Fruit fly (Drosophila melanogaster) whole organism, embryonic: ENCODE results near the gene CG43799.
A peak's percentile ranks its signal among the peaks of the same experiment; 100 is the strongest.

Source experiments
- ATbp ChIP-seq: fragments of 200-800 bp; sonication (Bioruptor generic); optimal IDR thresholded peaks from 2 replicates; lab custom pipeline; 2017; ENCODE audit warnings: missing biosample characterization, mild to moderate bottlenecking, missing genetic modification characterization, missing genetic modification reagents
- Aef1 ChIP-seq: fragments of 200-800 bp; sonication (Bioruptor generic); IDR thresholded peaks from 3 replicates; pipeline ENCODE4 v1.3.6; 2022; ENCODE audit warnings: missing biosample characterization, missing genetic modification characterization
- CG10431 ChIP-seq: fragments of 200-800 bp; sonication (Bioruptor generic); optimal IDR thresholded peaks from 3 replicates; lab custom pipeline; 2018; ENCODE audit warnings: missing biosample characterization, mild to moderate bottlenecking, missing genetic modification characterization
- CG11504 ChIP-seq: fragments of 200-800 bp; sonication (Bioruptor generic); optimal IDR thresholded peaks from 3 replicates; lab custom pipeline; 2019; ENCODE audit warnings: missing biosample characterization, mild to moderate bottlenecking, missing genetic modification characterization, moderate library complexity
- CG12391 ChIP-seq: fragments of 200-800 bp; sonication (Bioruptor generic); optimal IDR thresholded peaks from 3 replicates; lab custom pipeline; 2018; ENCODE audit warnings: missing biosample characterization, mild to moderate bottlenecking, missing genetic modification characterization, moderate library complexity
- CG12659 ChIP-seq: fragments of 200-800 bp; sonication (Bioruptor generic); optimal IDR thresholded peaks from 3 replicates; lab custom pipeline; 2017; ENCODE audit warnings: mild to moderate bottlenecking, missing biosample characterization, missing genetic modification reagents, missing genetic modification characterization
- CG12744 ChIP-seq: fragments of 200-800 bp; sonication (Bioruptor generic); optimal IDR thresholded peaks from 2 replicates; lab custom pipeline; 2016; ENCODE audit warnings: missing biosample characterization, missing genetic modification characterization
- CG13287 ChIP-seq: fragments of 200-800 bp; sonication (Bioruptor generic); IDR thresholded peaks from 2 replicates; pipeline ENCODE4 v1.3.6; 2022; ENCODE audit warnings: missing biosample characterization, missing genetic modification characterization; ENCODE audit not compliant: partially characterized antibody
- CG13624 ChIP-seq: fragments of 200-800 bp; sonication (Bioruptor generic); optimal IDR thresholded peaks from 2 replicates; lab custom pipeline; 2016; ENCODE audit warnings: missing biosample characterization, missing genetic modification characterization
- CG14441 ChIP-seq: fragments of 200-800 bp; sonication (Bioruptor generic); IDR thresholded peaks from 2 replicates; pipeline ENCODE4 v1.3.6; 2022; ENCODE audit warnings: missing biosample characterization, missing genetic modification characterization
- CG1529 ChIP-seq: fragments of 200-800 bp; sonication (Bioruptor generic); optimal IDR thresholded peaks from 3 replicates; lab custom pipeline; 2018; ENCODE audit warnings: missing biosample characterization, missing genetic modification characterization
- CG15696 ChIP-seq: fragments of 200-800 bp; sonication (Bioruptor generic); optimal IDR thresholded peaks from 2 replicates; lab custom pipeline; 2019; ENCODE audit warnings: missing biosample characterization, mild to moderate bottlenecking, missing genetic modification characterization, moderate library complexity
- CG1603 ChIP-seq: fragments of 200-800 bp; sonication (Bioruptor generic); optimal IDR thresholded peaks from 2 replicates; lab custom pipeline; 2019; ENCODE audit warnings: missing biosample characterization, mild to moderate bottlenecking, missing genetic modification characterization, moderate library complexity
- CG16813 ChIP-seq: fragments of 200-800 bp; sonication (Bioruptor generic); IDR thresholded peaks from 3 replicates; pipeline ENCODE4 v1.3.6; 2022; ENCODE audit warnings: missing biosample characterization, missing genetic modification characterization; ENCODE audit not compliant: partially characterized antibody
- CG16815 ChIP-seq: fragments of 200-800 bp; sonication (Bioruptor generic); optimal IDR thresholded peaks from 3 replicates; lab custom pipeline; 2017; ENCODE audit warnings: missing biosample characterization, mild to moderate bottlenecking, missing genetic modification characterization
- CG17328 ChIP-seq: fragments of 200-800 bp; sonication (Bioruptor generic); IDR thresholded peaks from 2 replicates; pipeline ENCODE4 v1.3.6; 2022; ENCODE audit warnings: missing biosample characterization, missing genetic modification characterization
- CG18476 ChIP-seq: fragments of 200-800 bp; sonication (Bioruptor generic); optimal IDR thresholded peaks from 2 replicates; lab custom pipeline; 2016; ENCODE audit warnings: missing biosample characterization, mild to moderate bottlenecking, missing genetic modification characterization
- CG18764 ChIP-seq: fragments of 200-800 bp; sonication (Bioruptor generic); optimal IDR thresholded peaks from 3 replicates; lab custom pipeline; 2016; ENCODE audit warnings: missing biosample characterization, missing genetic modification characterization
- CG2712 ChIP-seq: fragments of 200-800 bp; optimal IDR thresholded peaks from 3 replicates; lab custom pipeline; 2019; ENCODE audit warnings: missing biosample characterization, mild to moderate bottlenecking, missing genetic modification characterization, moderate library complexity
- CG3065 ChIP-seq: fragments of 200-800 bp; sonication (Bioruptor generic); optimal IDR thresholded peaks from 2 replicates; lab custom pipeline; 2016; ENCODE audit warnings: missing biosample characterization, missing genetic modification characterization
- CG4730 ChIP-seq: fragments of 200-800 bp; sonication (Bioruptor generic); IDR thresholded peaks from 2 replicates; pipeline ENCODE4 v1.3.6; 2022; ENCODE audit warnings: missing biosample characterization, missing genetic modification characterization
- CG6254 ChIP-seq: fragments of 200-800 bp; sonication (Bioruptor generic); optimal IDR thresholded peaks from 3 replicates; lab custom pipeline; 2017; ENCODE audit warnings: mild to moderate bottlenecking, missing biosample characterization, missing genetic modification reagents, missing genetic modification characterization
- CG6813 ChIP-seq: fragments of 200-800 bp; sonication (Bioruptor generic); optimal IDR thresholded peaks from 2 replicates; lab custom pipeline; 2017; ENCODE audit warnings: missing biosample characterization, missing genetic modification characterization, mild to moderate bottlenecking, moderate library complexity, missing genetic modification reagents
- CG9876 ChIP-seq: fragments of 200-800 bp; sonication (Bioruptor generic); optimal IDR thresholded peaks from 2 replicates; lab custom pipeline; 2016; ENCODE audit warnings: missing biosample characterization, missing genetic modification characterization
- CkIIα-i1 ChIP-seq: fragments of 200-800 bp; sonication (Bioruptor generic); IDR thresholded peaks from 2 replicates; pipeline ENCODE4 v1.3.6; 2022; ENCODE audit warnings: missing biosample characterization, missing genetic modification characterization
- Dek ChIP-seq: fragments of 200-800 bp; sonication (Bioruptor generic); optimal IDR thresholded peaks from 3 replicates; lab custom pipeline; 2019; ENCODE audit warnings: missing biosample characterization, mild to moderate bottlenecking, missing genetic modification characterization, moderate library complexity
- E2f2 ChIP-seq: fragments of 200-800 bp; sonication (Bioruptor generic); IDR thresholded peaks from 2 replicates; pipeline ENCODE4 v1.3.6; 2022; ENCODE audit warnings: missing biosample characterization, missing genetic modification characterization
- Eip74EF ChIP-seq, 2 experiments: fragments of 200-800 bp in 1 of 2; fragments of >200 bp in 1 of 2; sonication (Bioruptor generic) in 1 of 2; optimal IDR thresholded peaks; 2 replicates each; lab custom pipeline; 2017 to 2019; ENCODE audit warnings: missing biosample characterization in 2 of 2, missing genetic modification characterization in 2 of 2, mild to moderate bottlenecking in 1 of 2, moderate library complexity in 1 of 2
- Fer1 ChIP-seq: fragments of 200-800 bp; sonication (Bioruptor generic); optimal IDR thresholded peaks from 2 replicates; lab custom pipeline; 2017; ENCODE audit warnings: missing biosample characterization, mild to moderate bottlenecking, missing genetic modification characterization
- Gsc ChIP-seq: fragments of 200-800 bp; sonication (Bioruptor generic); IDR thresholded peaks from 2 replicates; pipeline ENCODE4 v1.3.6; 2022; ENCODE audit warnings: missing biosample characterization, missing genetic modification characterization
- Nf-YC ChIP-seq: fragments of 200-800 bp; optimal IDR thresholded peaks from 3 replicates; lab custom pipeline; 2019; ENCODE audit warnings: missing biosample characterization, mild to moderate bottlenecking, missing genetic modification characterization, moderate library complexity
- Scr ChIP-seq: fragments of 200-800 bp; sonication (Bioruptor generic); IDR thresholded peaks from 2 replicates; pipeline ENCODE4 v1.3.6; 2022; ENCODE audit warnings: missing biosample characterization, missing genetic modification characterization; ENCODE audit not compliant: partially characterized antibody
- ap ChIP-seq: fragments of 200-800 bp; sonication (Bioruptor generic); IDR thresholded peaks from 2 replicates; pipeline ENCODE4 v1.3.6; 2022; ENCODE audit warnings: missing biosample characterization, missing genetic modification characterization
- ase ChIP-seq: fragments of 200-800 bp; sonication (Bioruptor generic); IDR thresholded peaks from 3 replicates; pipeline ENCODE4 v1.3.6; 2022; ENCODE audit warnings: missing biosample characterization, missing genetic modification characterization
- ato ChIP-seq: fragments of 200-800 bp; sonication (Bioruptor generic); IDR thresholded peaks from 2 replicates; pipeline ENCODE4 v1.3.6; 2022; ENCODE audit warnings: missing biosample characterization, missing genetic modification characterization; ENCODE audit not compliant: partially characterized antibody
- bcd ChIP-seq: fragments of 200-800 bp; sonication (Bioruptor generic); optimal IDR thresholded peaks from 2 replicates; lab custom pipeline; 2017; ENCODE audit warnings: missing biosample characterization, mild to moderate bottlenecking, missing genetic modification characterization
- cato ChIP-seq: fragments of 200-800 bp; sonication (Bioruptor generic); optimal IDR thresholded peaks from 2 replicates; lab custom pipeline; 2016; ENCODE audit warnings: missing biosample characterization, missing genetic modification characterization, borderline replicate concordance
- chinmo ChIP-seq: fragments of 200-800 bp; sonication (Bioruptor generic); IDR thresholded peaks from 4 replicates; pipeline ENCODE4 v1.3.6; 2022; ENCODE audit warnings: missing biosample characterization, missing genetic modification characterization; ENCODE audit not compliant: partially characterized antibody
- da ChIP-seq: fragments of 200-800 bp; sonication (Bioruptor generic); optimal IDR thresholded peaks from 2 replicates; lab custom pipeline; 2016; ENCODE audit warnings: missing biosample characterization, missing genetic modification characterization
- en ChIP-seq: fragments of 200-800 bp; sonication (Bioruptor generic); optimal IDR thresholded peaks from 2 replicates; lab custom pipeline; 2016; ENCODE audit warnings: missing biosample characterization, missing genetic modification characterization
- inv ChIP-seq: fragments of 200-800 bp; sonication (Bioruptor generic); IDR thresholded peaks from 2 replicates; pipeline ENCODE4 v1.3.6; 2022; ENCODE audit warnings: missing biosample characterization, missing genetic modification characterization; ENCODE audit not compliant: partially characterized antibody
- jing ChIP-seq: fragments of 200-800 bp; sonication (Bioruptor generic); optimal IDR thresholded peaks from 2 replicates; lab custom pipeline; 2018; ENCODE audit warnings: missing biosample characterization, mild to moderate bottlenecking, missing genetic modification characterization
- ken ChIP-seq: fragments of 200-800 bp; sonication (Bioruptor generic); IDR thresholded peaks from 3 replicates; pipeline ENCODE4 v1.3.6; 2022; ENCODE audit warnings: missing biosample characterization, missing genetic modification characterization
- lbe ChIP-seq: fragments of 200-800 bp; sonication (Bioruptor generic); optimal IDR thresholded peaks from 2 replicates; lab custom pipeline; 2016; ENCODE audit warnings: missing biosample characterization, mild to moderate bottlenecking, missing genetic modification characterization
- nmo ChIP-seq: fragments of 200-800 bp; sonication (Bioruptor generic); optimal IDR thresholded peaks from 2 replicates; lab custom pipeline; 2018; ENCODE audit warnings: missing biosample characterization, mild to moderate bottlenecking, missing genetic modification characterization, moderate library complexity
- odd ChIP-seq: fragments of 200-800 bp; sonication (Bioruptor generic); optimal IDR thresholded peaks from 2 replicates; lab custom pipeline; 2017; ENCODE audit warnings: missing biosample characterization, mild to moderate bottlenecking, missing genetic modification characterization
- pb ChIP-seq: fragments of 200-800 bp; sonication (Bioruptor generic); optimal IDR thresholded peaks from 3 replicates; lab custom pipeline; 2016; ENCODE audit warnings: missing biosample characterization, missing genetic modification characterization
- peb ChIP-seq: fragments of 200-800 bp; sonication (Bioruptor generic); IDR thresholded peaks from 2 replicates; pipeline ENCODE4 v1.3.6; 2022; ENCODE audit warnings: missing biosample characterization, missing genetic modification characterization
- slp2 ChIP-seq: fragments of 200-800 bp; sonication (Bioruptor generic); optimal IDR thresholded peaks from 2 replicates; lab custom pipeline; 2016; ENCODE audit warnings: missing biosample characterization, missing genetic modification characterization
- unc-4 ChIP-seq: fragments of 200-800 bp; sonication (Bioruptor generic); IDR thresholded peaks from 2 replicates; pipeline ENCODE4 v1.3.6; 2022; ENCODE audit warnings: missing biosample characterization, missing genetic modification characterization; ENCODE audit not compliant: partially characterized antibody
- z ChIP-seq: fragments of 200-800 bp; sonication (Bioruptor generic); IDR thresholded peaks from 3 replicates; pipeline ENCODE4 v1.3.6; 2022; ENCODE audit warnings: missing biosample characterization, missing genetic modification characterization

CG43799 gene

DNA sequence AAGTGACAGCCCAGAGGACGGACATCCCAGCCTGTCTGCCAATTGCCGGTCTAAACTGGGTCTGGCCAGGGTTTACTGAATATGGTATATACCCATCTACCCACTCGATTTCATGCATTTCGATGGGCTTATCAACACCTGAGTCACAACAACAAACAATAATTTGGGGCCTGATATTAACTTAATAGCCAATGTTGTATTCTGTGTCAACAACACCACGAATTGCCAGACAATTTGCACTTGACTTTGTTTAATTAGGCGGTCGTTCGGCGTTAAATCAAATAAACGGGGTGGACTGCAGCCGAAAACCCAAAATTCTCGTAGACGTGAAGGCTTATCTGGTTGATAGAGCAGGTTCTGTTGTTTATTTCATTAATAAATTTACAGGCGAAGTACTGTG is 11.8 kb downstream of the CG43799 start (continued):
- no peak for TF ChIP-seq jing (GFP tag; lab: Kevin White, UChicago)
- TF ChIP-seq CG9876 (GFP tag; lab: Kevin White, UChicago): no peak
- no peak for TF ChIP-seq CG18476 (GFP tag; lab: Kevin White, UChicago)
- peak; percentile 9 for TF ChIP-seq pb (GFP tag; lab: Kevin White, UChicago)
- no peak for TF ChIP-seq odd (GFP tag; lab: Kevin White, UChicago)
- no peak for TF ChIP-seq CG17328 (GFP tag; lab: Robert Waterston, UW)
- TF ChIP-seq CG10431: no peak
- no peak for TF ChIP-seq Gsc (GFP tag; lab: Robert Waterston, UW)
- TF ChIP-seq lbe: peak; percentile 80
- no peak for TF ChIP-seq CG2712
- TF ChIP-seq ase (GFP tag; lab: Robert Waterston, UW): no peak
- no peak for TF ChIP-seq Nf-YC (tag; lab: Kevin White, UChicago)
- TF ChIP-seq chinmo (GFP tag; lab: Robert Waterston, UW): no peak
- TF ChIP-seq Eip74EF (GFP tag; optimal IDR thresholded peaks at IDR 0.05; lab: Kevin White, UChicago): no peak
- no peak for TF ChIP-seq CG16815 (GFP tag; lab: Kevin White, UChicago)
- TF ChIP-seq CG3065 (GFP tag; lab: Kevin White, UChicago): no peak
- TF ChIP-seq slp2 (GFP tag; lab: Kevin White, UChicago): no peak
- no peak for TF ChIP-seq unc-4
- TF ChIP-seq CG13624 (GFP tag; lab: Kevin White, UChicago): peak; percentile 8
- TF ChIP-seq ATbp: peak; percentile 20
- peak; percentile 38 for TF ChIP-seq CG6813 (GFP tag; lab: Kevin White, UChicago)
- TF ChIP-seq CG13287 (GFP tag; lab: Robert Waterston, UW): no peak
- TF ChIP-seq CG18764 (GFP tag; lab: Kevin White, UChicago): no peak
- peak; percentile 30 for TF ChIP-seq bcd (GFP tag; lab: Kevin White, UChicago)
- no peak for TF ChIP-seq ato (GFP tag; lab: Robert Waterston, UW)
- TF ChIP-seq Dek (tag; lab: Kevin White, UChicago): no peak
- peak; percentile 29 for TF ChIP-seq CG12659 (GFP tag; lab: Kevin White, UChicago)
- no peak for TF ChIP-seq da (GFP tag; lab: Kevin White, UChicago)
- TF ChIP-seq CG4730 (GFP tag; lab: Robert Waterston, UW): no peak
- no peak for TF ChIP-seq ap
- no peak for TF ChIP-seq Aef1 (GFP tag; lab: Robert Waterston, UW)
- TF ChIP-seq CkIIα-i1 (GFP tag; lab: Robert Waterston, UW): no peak
- TF ChIP-seq CG14441 (GFP tag; lab: Robert Waterston, UW): peak; percentile 36; the same call in 1 of the 2 replicates
- no peak for TF ChIP-seq ken
- TF ChIP-seq CG12391: no peak
- no peak for TF ChIP-seq Scr (GFP tag; lab: Robert Waterston, UW)
- no peak for TF ChIP-seq CG15696 (tag; lab: Kevin White, UChicago)
- TF ChIP-seq CG1529: no peak
- TF ChIP-seq cato (GFP tag; lab: Kevin White, UChicago): no peak
- TF ChIP-seq CG16813 (GFP tag; lab: Robert Waterston, UW): no peak
- no peak for TF ChIP-seq en (GFP tag; lab: Kevin White, UChicago)
- TF ChIP-seq E2f2 (GFP tag; lab: Robert Waterston, UW): no peak
- TF ChIP-seq peb (GFP tag; lab: Robert Waterston, UW): no peak
- no peak for TF ChIP-seq inv
- peak; percentile 67 for TF ChIP-seq Fer1
- no peak for TF ChIP-seq CG6254 (GFP tag; lab: Kevin White, UChicago)
- TF ChIP-seq CG12744 (GFP tag; lab: Kevin White, UChicago): no peak
- TF ChIP-seq CG1603: no peak
- no peak for TF ChIP-seq CG11504
- no peak for TF ChIP-seq nmo
- no peak for TF ChIP-seq z (GFP tag; lab: Robert Waterston, UW)
